Fruit fly (Drosophila melanogaster) whole organism, pupa: ENCODE measurements around the gene alien.

ENCODE experiments used
- CG12605 ChIP-seq: fragments of 200-800 bp; sonication (Bioruptor generic); IDR thresholded peaks from 2 replicates; pipeline ENCODE4 v1.3.6; 2022; ENCODE audit warnings: missing biosample characterization, missing genetic modification characterization
- CG13204 ChIP-seq: fragments of 200-800 bp; sonication (Bioruptor generic); optimal IDR thresholded peaks from 2 replicates; lab custom pipeline; 2018; ENCODE audit warnings: missing biosample characterization, mild to moderate bottlenecking, missing genetic modification characterization, moderate library complexity
- CG15710 ChIP-seq: fragments of 200-800 bp; sonication (Bioruptor generic); optimal IDR thresholded peaks from 2 replicates; lab custom pipeline; 2018; ENCODE audit warnings: missing biosample characterization, mild to moderate bottlenecking, missing genetic modification characterization, moderate library complexity
- CG34367 ChIP-seq: fragments of 200-800 bp; sonication (Bioruptor generic); optimal IDR thresholded peaks from 2 replicates; lab custom pipeline; 2018; ENCODE audit warnings: missing biosample characterization, mild to moderate bottlenecking, missing genetic modification characterization
- CG8301 ChIP-seq: fragments of 200-800 bp; sonication (Bioruptor generic); optimal IDR thresholded peaks from 2 replicates; lab custom pipeline; 2018; ENCODE audit warnings: missing biosample characterization, mild to moderate bottlenecking, missing genetic modification characterization
- CG9948 ChIP-seq: fragments of 200-800 bp; sonication (Bioruptor generic); optimal IDR thresholded peaks from 2 replicates; lab custom pipeline; 2018; ENCODE audit warnings: missing biosample characterization, mild to moderate bottlenecking, missing genetic modification characterization, moderate library complexity
- EcR ChIP-seq: fragments of 200-800 bp; sonication (Bioruptor generic); optimal IDR thresholded peaks from 3 replicates; lab custom pipeline; 2019; ENCODE audit warnings: missing biosample characterization, missing genetic modification characterization, mild to moderate bottlenecking, moderate library complexity, missing genetic modification reagents
- Pif1A ChIP-seq: fragments of 200-800 bp; sonication (Bioruptor generic); optimal IDR thresholded peaks from 3 replicates; lab custom pipeline; 2016; ENCODE audit warnings: missing biosample characterization, missing genetic modification characterization
- Pif1B ChIP-seq: fragments of 200-800 bp; sonication (Bioruptor generic); optimal IDR thresholded peaks from 3 replicates; lab custom pipeline; 2016; ENCODE audit warnings: missing biosample characterization, missing genetic modification characterization
- fd96Ca ChIP-seq: fragments of 200-800 bp; sonication (Bioruptor generic); IDR thresholded peaks from 3 replicates; pipeline ENCODE4 v1.3.6; 2022; ENCODE audit warnings: missing biosample characterization, missing genetic modification characterization
- gl ChIP-seq: fragments of 200-800 bp; sonication (Bioruptor generic); optimal IDR thresholded peaks from 2 replicates; lab custom pipeline; 2018; ENCODE audit warnings: missing biosample characterization, mild to moderate bottlenecking, missing genetic modification characterization
- rn ChIP-seq: fragments of 200-800 bp; sonication (Bioruptor generic); IDR thresholded peaks from 2 replicates; pipeline ENCODE4 v1.3.6; 2022; ENCODE audit warnings: missing biosample characterization, missing genetic modification characterization

- TF ChIP-seq CG8301 (tag; lab: Kevin White, UChicago) (no peak), gl (tag; lab: Kevin White, UChicago) (no peak), CG12605 (no peak), CG15710 (no peak), CG13204 (GFP tag; lab: Kevin White, UChicago) (no peak), CG34367 (tag; lab: Kevin White, UChicago) (no peak), CG9948 (tag; lab: Kevin White, UChicago) (no peak), rn (GFP tag; lab: Robert Waterston, UW) (no peak), Pif1B (GFP tag; lab: Kevin White, UChicago) (no peak), EcR (GFP tag; lab: Kevin White, UChicago) (no peak), Pif1A (GFP tag; lab: Kevin White, UChicago) (no peak), fd96Ca (GFP tag; lab: Robert Waterston, UW) (no peak)
Observed at dm6 chr2L:9010267-9010666, 13.1 kb upstream of the alien start, which contains the start of gene CG9568.
